Fruit fly (Drosophila melanogaster) S2 (cell line): ENCODE data around the gene CG17777.

Experiments used
- CG8478 ChIP-seq: fragments of >200 bp; optimal IDR thresholded peaks from 2 replicates; lab custom pipeline; 2018
- CTCF ChIP-seq, 2 experiments: fragments of >200 bp; optimal IDR thresholded peaks; 2 replicates each; lab custom pipeline; 2018

The CG17777 gene

DNA sequence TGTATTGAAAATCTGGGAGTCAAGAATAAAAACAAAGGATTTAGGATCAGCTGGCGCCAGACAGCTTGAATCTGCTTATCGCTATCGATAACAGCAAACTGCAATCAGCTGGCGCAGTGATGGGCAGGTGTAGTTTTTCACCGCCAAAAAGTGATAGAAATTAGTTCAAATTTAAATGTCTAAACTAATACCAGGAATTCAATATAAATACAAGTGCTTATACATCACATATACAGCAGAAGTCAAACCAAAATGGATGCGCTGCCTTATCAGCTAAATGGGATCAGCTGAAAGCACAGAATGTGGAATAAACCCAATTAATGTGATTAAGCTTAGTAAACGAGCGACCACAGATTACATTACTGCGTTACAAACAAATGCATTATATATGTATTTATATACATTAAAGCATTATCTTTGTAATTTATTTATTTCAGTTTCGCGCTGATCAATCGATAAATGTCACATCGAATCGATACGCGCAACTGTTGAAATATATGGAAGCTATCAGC lies 5.8 kb upstream of the CG17777 start, which contains the start of gene pn:
TSS of gene pn (plus strand) at position 462 of the 512 bp plus-strand sequence.
- TF ChIP-seq CG8478 (lab: Kevin White, UChicago) (no peak), CTCF (optimal IDR thresholded peaks at IDR 0.05; lab: Kevin White, UChicago) (no peak)

- no peak for TF ChIP-seq CG8478 (lab: Kevin White, UChicago)
- no peak for TF ChIP-seq CTCF (optimal IDR thresholded peaks at IDR 0.05; lab: Kevin White, UChicago)
Observed at dm6 chrX:2184563-2184962, 2.1 kb upstream of the CG17777 start, which contains the start of the genes Nmd3 and CG17776. TSS of gene Nmd3 (minus strand) at chrX:2184668. TSS of gene CG17776 (plus strand) at chrX:2184725.

DNA sequence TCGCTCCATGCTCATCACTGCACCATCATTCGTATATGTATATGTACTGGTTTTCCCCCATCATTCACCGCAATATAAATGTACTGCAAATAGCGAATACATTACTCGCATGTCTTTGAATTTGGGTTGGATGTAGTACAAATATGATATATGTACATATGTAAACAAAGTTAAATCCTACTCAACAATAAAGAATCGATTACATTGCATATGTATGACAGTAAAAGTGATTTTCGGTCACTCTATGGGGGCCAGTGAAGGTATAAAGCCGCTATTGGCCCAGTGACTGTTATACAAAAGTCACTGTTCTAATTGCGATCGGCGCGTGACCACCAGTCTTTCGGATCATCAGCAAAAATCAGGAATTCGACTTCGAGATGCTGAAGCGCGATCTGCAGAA lies 865 bp downstream of the CG17777 start, which contains the start of gene CG3457:
TSS of gene CG3457 (plus strand) at position 301 of the 400 bp plus-strand sequence.
- no peak for TF ChIP-seq CG8478 (lab: Kevin White, UChicago)
- TF ChIP-seq CTCF (optimal IDR thresholded peaks at IDR 0.05; lab: Kevin White, UChicago): no peak

DNA sequence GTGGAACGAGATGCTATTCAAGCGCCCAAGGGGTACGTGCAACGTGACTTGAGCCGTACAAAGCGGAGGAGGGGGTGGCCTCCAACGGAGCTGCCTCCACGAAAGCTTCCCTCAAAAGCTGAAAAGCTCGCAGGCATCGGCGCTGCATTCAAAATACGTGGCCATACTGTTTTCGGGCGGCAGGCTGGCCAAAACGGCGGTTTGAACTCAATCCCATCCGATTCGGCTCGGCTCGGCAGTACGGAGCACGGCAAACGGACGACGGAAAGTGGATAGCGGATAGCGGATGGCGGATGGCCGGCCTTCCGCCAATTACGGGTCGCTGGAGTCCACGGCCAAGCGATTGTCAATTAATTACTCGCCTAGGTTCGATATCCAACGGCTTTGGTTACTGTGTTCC lies 2.2 kb downstream of the CG17777 start, which contains the start of gene Mct1:
TSS of gene Mct1 (plus strand) at position 301 of the 400 bp plus-strand sequence.
- TF ChIP-seq CTCF (optimal IDR thresholded peaks at IDR 0.05; lab: Kevin White, UChicago) (no peak), CG8478 (lab: Kevin White, UChicago) (no peak)

DNA sequence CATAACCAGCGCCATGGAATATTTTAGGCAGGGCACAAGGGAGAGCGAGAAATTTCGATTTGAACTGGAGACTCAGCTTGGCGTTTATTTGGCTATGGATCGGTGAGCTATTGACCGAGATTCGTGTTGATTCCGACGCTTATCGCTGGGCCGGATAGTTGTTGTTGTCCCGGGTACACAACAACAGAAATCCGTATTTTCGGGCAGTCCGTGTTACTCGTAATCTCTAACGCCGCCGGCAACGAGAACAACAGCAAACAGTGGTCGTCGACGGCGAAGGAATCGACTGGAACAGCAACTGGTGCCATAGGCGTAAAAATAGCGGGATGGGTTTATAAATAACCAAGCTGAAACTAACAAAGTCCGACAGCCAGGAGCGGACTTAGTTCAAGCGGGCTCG lies 5.2 kb downstream of the CG17777 start:
- TF ChIP-seq CG8478 (lab: Kevin White, UChicago): no peak
- no peak for TF ChIP-seq CTCF (optimal IDR thresholded peaks at IDR 0.05; lab: Kevin White, UChicago)

DNA sequence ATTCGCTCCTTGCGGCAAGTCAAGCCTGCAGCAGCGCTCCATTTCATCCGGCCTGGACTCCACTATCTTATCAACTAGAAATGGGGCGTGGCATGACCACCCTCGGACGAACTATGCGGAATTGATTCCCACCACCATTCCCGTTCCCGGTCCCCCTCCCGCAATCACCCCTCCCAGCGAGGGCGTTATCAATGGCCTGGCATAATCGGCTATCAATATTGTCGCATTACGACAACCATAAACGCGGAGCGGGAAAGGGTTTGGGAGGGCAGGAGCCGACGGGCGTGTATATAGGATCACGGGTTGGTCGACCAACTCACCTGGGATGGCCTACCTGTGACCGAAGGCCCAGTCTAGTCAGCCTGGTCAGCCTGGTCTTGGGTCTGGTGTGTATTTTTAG lies 6.5 kb downstream of the CG17777 start:
- no peak for TF ChIP-seq CTCF (optimal IDR thresholded peaks at IDR 0.05; lab: Kevin White, UChicago)
- no peak for TF ChIP-seq CG8478 (lab: Kevin White, UChicago)

dm6 chrX:2193809-2194207 lies 7.2 kb downstream of the CG17777 start, which contains the start of gene CG14053:
TSS of gene CG14053 (minus strand) at chrX:2193909.
- TF ChIP-seq CG8478 (lab: Kevin White, UChicago): no peak
- no peak for TF ChIP-seq CTCF (optimal IDR thresholded peaks at IDR 0.05; lab: Kevin White, UChicago)

- no peak for TF ChIP-seq CTCF (optimal IDR thresholded peaks at IDR 0.05; lab: Kevin White, UChicago)
- no peak for TF ChIP-seq CG8478 (lab: Kevin White, UChicago)
Observed at dm6 chrX:2194208-2195094, 7.8 kb downstream of the CG17777 start.

- TF ChIP-seq CTCF (optimal IDR thresholded peaks at IDR 0.05; lab: Kevin White, UChicago) (no peak), CG8478 (lab: Kevin White, UChicago) (no peak)
Observed at dm6 chrX:2196086-2196732, 9.6 kb downstream of the CG17777 start.

DNA sequence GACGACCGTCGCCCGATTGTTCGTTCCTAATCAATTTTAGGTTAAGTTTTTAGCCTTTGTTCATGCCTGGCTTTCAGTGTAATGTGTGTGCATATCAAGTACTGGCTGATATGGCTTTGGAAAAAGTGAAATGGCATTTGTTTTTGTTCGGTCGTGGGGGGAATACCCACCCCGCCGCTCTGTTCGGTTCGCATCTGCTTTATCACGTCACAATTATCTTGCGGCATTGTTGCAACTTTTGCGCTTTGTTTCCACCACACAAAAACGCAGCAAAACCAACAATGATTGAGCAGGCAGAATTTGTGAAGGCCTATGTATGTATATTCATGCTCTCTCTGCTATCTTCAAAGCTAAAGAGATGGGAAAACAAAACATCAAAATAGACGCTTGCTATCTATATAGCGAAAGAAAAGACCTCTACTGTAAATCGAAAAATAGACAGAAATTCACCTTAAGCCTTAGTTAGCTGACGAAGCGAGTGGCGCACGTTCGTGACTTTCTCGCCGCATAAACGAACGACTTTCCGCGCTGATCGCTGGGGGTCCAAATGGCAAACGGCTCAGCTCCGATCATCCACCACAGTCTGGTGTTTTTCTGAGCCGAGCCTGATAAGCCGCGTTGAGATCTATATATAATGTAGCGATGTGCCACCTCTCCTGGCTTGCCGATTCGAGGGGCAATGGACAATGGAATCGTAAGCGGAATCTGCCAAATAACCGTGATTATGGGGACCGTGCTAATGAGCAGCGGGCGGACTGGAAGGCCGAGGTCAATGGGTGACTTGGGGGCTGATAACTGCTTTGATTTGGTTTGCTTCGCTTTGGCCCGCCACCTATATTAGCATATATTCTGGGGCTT lies 11.0 kb downstream of the CG17777 start:
- TF ChIP-seq CG8478 (lab: Kevin White, UChicago) (no peak), CTCF (optimal IDR thresholded peaks at IDR 0.05; lab: Kevin White, UChicago) (no peak)

- TF ChIP-seq CG8478 (lab: Kevin White, UChicago): no peak
- TF ChIP-seq CTCF (optimal IDR thresholded peaks at IDR 0.05; lab: Kevin White, UChicago): no peak
Observed at dm6 chrX:2198272-2198571, 11.6 kb downstream of the CG17777 start.

- TF ChIP-seq CG8478 (lab: Kevin White, UChicago): no peak
Observed at dm6 chrX:2199303-2199702, 12.6 kb downstream of the CG17777 start.

DNA sequence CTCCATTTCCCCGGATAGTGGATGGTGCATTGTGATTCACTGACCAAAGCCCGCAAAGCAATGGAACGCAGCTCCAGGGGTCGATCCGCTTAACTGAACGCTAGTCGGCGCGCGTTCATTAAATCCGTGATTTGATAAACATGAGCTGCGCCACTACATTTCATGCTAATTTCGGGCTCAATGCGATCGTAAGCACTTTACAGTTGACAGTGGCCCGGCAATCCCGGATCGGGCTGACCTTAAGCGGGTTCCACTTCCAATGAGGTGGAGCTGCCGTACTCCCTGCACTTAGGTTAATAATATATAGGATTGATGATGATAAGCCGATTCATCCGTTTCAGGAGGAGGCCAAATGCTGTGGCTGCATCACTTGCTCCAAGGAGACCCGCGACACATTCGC lies 17.1 kb downstream of the CG17777 start, which contains the start of gene FarO:
TSS of gene FarO (minus strand) at position 101 of the 400 bp plus-strand sequence.
- no peak for TF ChIP-seq CG8478 (lab: Kevin White, UChicago)
- TF ChIP-seq CTCF (optimal IDR thresholded peaks at IDR 0.05; lab: Kevin White, UChicago): no peak

dm6 chrX:2208641-2209241 lies 22.1 kb downstream of the CG17777 start:
- TF ChIP-seq CTCF (optimal IDR thresholded peaks at IDR 0.05; lab: Kevin White, UChicago): no peak
- TF ChIP-seq CG8478 (lab: Kevin White, UChicago): no peak
